Fruit fly (Drosophila melanogaster) whole organism: ENCODE results near the gene Ero1L.

ENCODE experiments used
- CG8478 ChIP-seq: fragments of >200 bp; optimal IDR thresholded peaks from 2 replicates; lab custom pipeline; 2018; ENCODE audit warnings: inconsistent platforms
- EcR ChIP-seq, 2 experiments: fragments of >200 bp; optimal IDR thresholded peaks; 2 replicates each; lab custom pipeline; 2017; ENCODE audit warnings: missing biosample characterization in 2 of 2, missing genetic modification characterization in 2 of 2, missing genetic modification reagents in 2 of 2
- psq ChIP-seq: fragments of >200 bp; optimal IDR thresholded peaks from 2 replicates; lab custom pipeline; 2017
- usp ChIP-seq: fragments of >200 bp; optimal IDR thresholded peaks from 2 replicates; lab custom pipeline; 2017; ENCODE audit warnings: missing biosample characterization, missing genetic modification characterization, mixed read lengths

- TF ChIP-seq EcR (GFP tag; optimal IDR thresholded peaks at IDR 0.05; lab: Kevin White, UChicago) (no peak), psq (lab: Kevin White, UChicago) (no peak), usp (no peak), CG8478 (lab: Kevin White, UChicago) (no peak)
Observed at dm6 chr3L:4128579-4128978, 41.6 kb upstream of the Ero1L start.
